Worm (Caenorhabditis elegans) whole organism, L4/young adult: ENCODE results near the gene srh-88.
"Not testable (repeated sequence)": the region's sequence is repeated elsewhere in the genome, so short reads cannot be mapped to it uniquely, and the experiment has no call there.

Experiments used
- W03F9.2 ChIP-seq: fragments of 150-350 bp; optimal IDR thresholded peaks from 2 replicates; lab custom pipeline; 2014; ENCODE audit warnings: missing biosample characterization, missing genetic modification characterization
- dao-5 ChIP-seq: sonication (generic microtip); optimal IDR thresholded peaks from 2 replicates; lab custom pipeline; 2016; ENCODE audit warnings: missing genotype, missing genetic modification characterization, moderate library complexity, missing compliant biosample characterization
- him-1 ChIP-seq: sonication (generic microtip); optimal IDR thresholded peaks from 2 replicates; lab custom pipeline; 2016; ENCODE audit warnings: missing genotype, missing genetic modification reagents, missing genetic modification characterization, missing compliant biosample characterization

Gene srh-88

DNA sequence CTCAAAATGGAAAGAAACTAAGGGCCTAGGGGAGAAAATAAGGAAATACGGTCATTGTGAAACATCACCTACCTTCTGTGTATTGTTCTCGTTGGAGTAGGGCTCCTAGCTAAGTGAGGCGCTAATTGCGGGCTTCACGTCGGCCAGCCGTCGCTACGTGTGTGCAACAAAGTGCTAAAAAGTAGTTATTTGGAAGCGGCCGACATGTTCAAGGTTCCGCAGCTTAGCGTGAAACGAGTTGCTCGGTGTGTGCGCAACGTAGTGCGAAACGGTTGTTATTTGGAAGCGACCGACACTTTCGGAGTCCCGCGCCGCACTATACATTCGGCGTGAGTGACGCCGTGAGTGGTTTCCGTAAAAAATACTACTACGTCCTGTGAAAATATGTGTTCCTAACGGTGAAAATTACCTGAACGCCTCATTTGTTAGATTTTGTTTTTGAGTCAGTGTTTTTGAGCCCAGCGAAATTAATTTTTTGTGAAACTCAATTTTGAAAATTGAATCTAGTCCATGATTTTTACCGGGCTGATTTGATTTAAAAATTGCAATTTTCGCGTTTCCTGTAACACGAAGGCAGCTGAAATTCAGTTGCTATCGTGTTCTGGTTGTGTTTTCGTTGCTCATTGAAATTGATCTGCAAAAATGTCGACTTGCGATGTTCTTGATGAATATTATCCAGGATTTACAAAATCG, 6.8 kb upstream of the srh-88 start, which contains the start of gene srw-129:
Gene srw-129, plus strand, starts transcription at position 643 of the 693 bp plus-strand sequence.
- TF ChIP-seq W03F9.2: no peak
- TF ChIP-seq dao-5: no peak
- no peak for TF ChIP-seq him-1

DNA sequence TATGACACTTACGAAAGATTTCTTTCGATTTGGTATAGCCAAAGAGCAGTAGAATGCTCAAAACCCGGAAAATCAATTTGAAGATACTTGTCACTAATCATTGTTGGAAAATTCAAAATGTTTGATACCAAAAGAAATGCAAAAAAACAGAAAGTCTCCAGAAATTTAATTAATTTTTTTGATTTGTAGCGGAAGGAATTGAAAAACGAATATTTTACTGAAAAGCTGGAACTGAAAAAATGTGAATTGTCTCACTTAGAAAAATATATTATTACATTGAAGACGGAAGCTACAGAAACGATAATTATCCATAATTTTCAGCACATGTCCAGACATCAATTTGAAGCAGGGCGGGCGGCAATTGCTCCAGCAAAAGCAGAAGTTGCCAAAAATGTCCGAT, 1.7 kb downstream of the srh-88 start, which contains the start of gene srw-138:
Gene srw-138, minus strand, starts transcription at position 101 of the 400 bp plus-strand sequence.
- no peak for TF ChIP-seq W03F9.2
- no peak for TF ChIP-seq him-1
- TF ChIP-seq dao-5: no peak

DNA sequence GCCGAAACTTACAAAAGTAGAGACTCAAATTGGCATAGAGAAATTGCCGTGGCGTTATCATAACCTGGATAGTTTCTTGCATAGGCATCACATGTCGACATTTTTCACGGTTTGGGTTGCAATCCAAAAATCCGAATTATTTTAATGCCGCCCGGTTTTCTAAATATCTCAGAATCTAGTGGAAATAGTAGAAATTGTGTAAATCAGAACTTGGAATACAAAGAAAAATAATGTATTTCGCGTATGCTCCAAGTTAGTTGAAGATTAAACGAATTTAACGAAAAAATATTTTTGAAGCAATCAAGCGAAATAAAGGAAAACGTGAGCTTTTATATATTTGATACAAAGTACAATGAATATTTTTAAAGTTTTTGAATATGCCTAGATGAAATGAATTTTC, 3.8 kb downstream of the srh-88 start, which contains the start of gene srw-144:
Gene srw-144, minus strand, starts transcription at position 101 of the 400 bp plus-strand sequence.
- TF ChIP-seq W03F9.2: no peak
- TF ChIP-seq him-1: no peak
- no peak for TF ChIP-seq dao-5

DNA sequence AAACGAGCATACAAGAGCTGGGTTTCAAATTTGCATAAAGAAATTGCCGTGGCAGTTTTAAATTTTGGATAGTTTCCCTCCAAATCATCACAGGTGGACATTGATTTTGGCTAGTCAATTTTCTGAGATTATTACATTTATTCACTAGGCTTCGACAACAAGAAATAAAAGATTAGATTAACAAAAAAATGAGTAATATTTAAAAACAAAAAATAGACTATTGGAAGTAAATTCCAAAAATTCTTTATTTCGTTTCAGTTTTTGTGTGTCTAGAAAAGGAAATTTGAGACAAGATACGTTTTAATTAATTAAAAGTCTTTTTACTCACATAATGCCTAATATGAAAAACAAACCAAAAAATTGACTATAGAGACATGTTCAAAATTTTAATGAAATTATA, 6.5 kb downstream of the srh-88 start, which contains the start of gene srw-142:
Gene srw-142, minus strand, starts transcription at position 101 of the 400 bp plus-strand sequence.
- TF ChIP-seq W03F9.2 (no peak), dao-5 (no peak), him-1 (no peak)

- not testable (repeated sequence) for TF ChIP-seq dao-5, him-1, W03F9.2
Observed at ce11 chrV:2955342-2955741, 9.3 kb downstream of the srh-88 start, which contains the start of gene srh-248. TSS of gene srh-248 (minus strand) at chrV:2955442.

ce11 chrV:2952102-2952501, 12.6 kb downstream of the srh-88 start, which contains the start of gene srw-122:
TSS of gene srw-122 (minus strand) at chrV:2952202.
- not testable (repeated sequence) for TF ChIP-seq him-1, W03F9.2, dao-5

ce11 chrV:2945602-2946001, 19.1 kb downstream of the srh-88 start, which contains the start of gene srh-87:
TSS of gene srh-87 (minus strand) at chrV:2945702.
- no peak for TF ChIP-seq dao-5
- TF ChIP-seq him-1: no peak
- no peak for TF ChIP-seq W03F9.2

DNA sequence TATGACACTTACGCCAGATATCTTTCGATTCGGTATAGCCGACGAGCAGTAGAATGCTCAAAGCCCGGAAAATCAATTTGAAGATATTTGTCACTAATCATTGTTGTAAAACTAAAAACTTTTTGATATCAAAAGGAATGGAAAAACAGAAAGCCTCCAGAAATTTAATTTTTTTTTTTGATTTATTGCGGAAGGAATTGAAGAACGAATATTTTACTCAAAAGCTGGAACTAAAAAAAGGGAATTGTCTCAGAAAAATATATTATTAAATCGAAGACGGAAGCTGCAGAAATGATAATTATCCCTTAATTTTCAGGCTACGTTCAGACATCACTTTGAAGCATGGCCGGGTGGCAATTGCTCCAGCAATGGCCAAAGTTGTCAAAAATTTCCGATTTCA, 20.8 kb downstream of the srh-88 start, which contains the start of gene srw-137:
Gene srw-137, minus strand, starts transcription at position 101 of the 400 bp plus-strand sequence.
- TF ChIP-seq dao-5 (no peak), W03F9.2 (no peak), him-1 (no peak)

- TF ChIP-seq W03F9.2 (no peak), him-1 (no peak)
Observed at ce11 chrV:2942247-2942646, 22.4 kb downstream of the srh-88 start.

DNA sequence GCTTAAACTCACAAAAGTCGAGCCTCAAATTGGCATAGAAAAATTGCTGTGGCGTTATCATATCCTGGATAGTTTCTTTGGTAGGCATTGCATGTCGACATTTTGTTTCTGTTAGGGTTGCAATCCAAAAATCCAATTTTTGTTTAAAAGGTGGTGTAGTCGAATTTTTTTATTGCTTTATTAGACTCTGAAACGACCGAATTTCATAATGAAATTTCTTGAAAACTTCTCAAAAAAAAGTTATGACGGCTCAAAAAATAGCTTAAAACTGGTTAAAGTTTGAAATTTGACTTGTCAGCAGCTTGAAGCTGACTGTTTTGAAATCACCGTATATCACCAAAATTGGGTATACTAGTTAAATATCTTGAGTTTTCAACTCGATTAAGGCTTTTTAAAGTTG, 23.3 kb downstream of the srh-88 start, which contains the start of gene srw-143:
Gene srw-143, minus strand, starts transcription at position 101 of the 400 bp plus-strand sequence.
- no peak for TF ChIP-seq W03F9.2
- no peak for TF ChIP-seq him-1
- TF ChIP-seq dao-5: no peak

- TF ChIP-seq dao-5 (no peak), him-1 (no peak), W03F9.2 (no peak)
Observed at ce11 chrV:2938497-2938896, 26.2 kb downstream of the srh-88 start, which contains the start of gene srw-141. TSS of gene srw-141 (minus strand) at chrV:2938597.

ce11 chrV:2934075-2934474, 30.6 kb downstream of the srh-88 start, which contains the start of gene srh-247:
TSS of gene srh-247 (minus strand) at chrV:2934175.
- no peak for TF ChIP-seq W03F9.2
- TF ChIP-seq him-1: no peak
- no peak for TF ChIP-seq dao-5

DNA sequence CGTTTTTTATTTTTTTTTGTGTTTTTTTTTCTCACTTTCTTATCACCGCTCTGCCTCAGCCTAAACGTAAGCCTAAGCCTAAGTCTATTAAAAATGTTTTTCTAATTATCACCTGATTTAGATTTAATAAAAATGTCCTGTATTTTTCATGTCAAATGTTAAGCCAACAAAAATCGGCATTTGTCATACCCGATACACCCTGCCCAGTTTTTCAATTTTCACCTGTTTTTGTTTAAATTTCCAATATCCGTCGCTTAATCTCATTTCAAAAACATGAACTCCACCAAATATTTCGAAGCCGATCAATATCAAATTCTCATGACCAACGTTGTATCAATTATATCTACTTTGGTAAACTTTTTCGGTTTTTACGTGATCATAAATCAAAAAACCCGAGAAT, 33.4 kb downstream of the srh-88 start, which contains the start of gene C31B8.1:
Gene C31B8.1, plus strand, starts transcription at position 301 of the 400 bp plus-strand sequence.
- no peak for TF ChIP-seq dao-5
- no peak for TF ChIP-seq him-1
- TF ChIP-seq W03F9.2: no peak

DNA sequence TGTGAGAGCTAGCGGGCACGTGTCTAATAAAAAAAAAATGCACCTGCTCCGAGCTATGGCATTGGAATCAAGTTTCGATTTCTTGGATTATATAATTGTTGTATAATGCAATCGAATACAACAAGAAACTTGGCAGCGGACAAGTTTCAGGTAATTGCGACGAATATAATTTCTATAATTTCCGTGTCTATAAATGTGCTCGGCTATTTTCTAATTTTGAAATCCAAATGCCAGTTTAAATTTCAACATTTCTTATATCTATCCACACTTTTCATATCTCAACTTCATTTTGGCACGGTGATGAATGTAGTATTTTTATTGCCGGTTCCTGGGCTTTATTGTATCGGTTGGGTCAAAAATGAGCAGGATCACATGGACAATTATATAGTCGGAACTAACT, 34.9 kb downstream of the srh-88 start, which contains the start of gene C31B8.16:
Gene C31B8.16, plus strand, starts transcription at position 301 of the 400 bp plus-strand sequence.
- TF ChIP-seq dao-5: no peak
- TF ChIP-seq W03F9.2: no peak
- TF ChIP-seq him-1: no peak

DNA sequence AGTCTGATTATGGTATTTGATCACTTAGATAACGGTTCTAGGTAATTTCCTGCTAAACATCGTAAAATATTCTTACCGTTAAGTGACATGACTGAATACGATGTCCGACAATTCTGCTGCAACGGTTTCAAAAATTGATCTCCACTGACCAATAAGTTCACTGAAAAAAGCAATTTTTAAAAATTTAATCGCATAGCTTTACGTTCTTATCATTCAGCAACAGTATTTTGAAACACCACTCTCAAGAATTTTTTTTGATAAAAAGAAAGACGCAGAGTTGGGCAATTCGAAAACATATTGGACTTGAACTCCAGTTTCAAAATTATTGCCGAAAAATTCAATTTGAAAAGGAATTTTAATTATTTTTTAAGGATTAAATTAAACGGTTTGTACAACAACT, 37.1 kb downstream of the srh-88 start, which contains the start of gene C31B8.12:
Gene C31B8.12, minus strand, starts transcription at position 101 of the 400 bp plus-strand sequence.
- TF ChIP-seq him-1: no peak
- no peak for TF ChIP-seq W03F9.2
- no peak for TF ChIP-seq dao-5

ce11 chrV:2922594-2922993, 42.1 kb downstream of the srh-88 start, which contains the start of gene srh-38:
TSS of gene srh-38 (minus strand) at chrV:2922694.
- no peak for TF ChIP-seq dao-5
- no peak for TF ChIP-seq W03F9.2
- no peak for TF ChIP-seq him-1
